Worm (Caenorhabditis elegans) whole organism, L3 larva: ENCODE measurements around the gene sma-1.

Experiments used
- R02D3.7 ChIP-seq: fragments of 150-350 bp; optimal IDR thresholded peaks from 2 replicates; lab custom pipeline; 2014; ENCODE audit warnings: missing biosample characterization, missing genetic modification characterization
- ZK546.5 ChIP-seq: sonication (generic microtip); optimal IDR thresholded peaks from 2 replicates; lab custom pipeline; 2017; ENCODE audit warnings: missing biosample characterization, missing genetic modification characterization
- aly-2 ChIP-seq: fragments of 150-350 bp; optimal IDR thresholded peaks from 2 replicates; lab custom pipeline; 2014; ENCODE audit warnings: missing biosample characterization, missing genetic modification characterization
- ama-1 ChIP-seq: fragments of 150-350 bp; optimal IDR thresholded peaks from 2 replicates; lab custom pipeline; 2018
- ceh-16 ChIP-seq: sonication (generic microtip); optimal IDR thresholded peaks from 2 replicates; lab custom pipeline; 2017; ENCODE audit warnings: missing biosample characterization, missing genetic modification characterization
- ceh-28 ChIP-seq: fragments of 150-350 bp; optimal IDR thresholded peaks from 2 replicates; lab custom pipeline; 2014; ENCODE audit warnings: missing biosample characterization, missing genetic modification reagents, missing genetic modification characterization
- ceh-82 ChIP-seq: fragments of 150-350 bp; optimal IDR thresholded peaks from 2 replicates; lab custom pipeline; 2014; ENCODE audit warnings: missing biosample characterization, missing genetic modification characterization
- ceh-9 ChIP-seq: sonication (generic microtip); optimal IDR thresholded peaks from 2 replicates; lab custom pipeline; 2018; ENCODE audit warnings: missing biosample characterization, missing genetic modification characterization
- daf-12 ChIP-seq: fragments of 150-350 bp; optimal IDR thresholded peaks from 2 replicates; lab custom pipeline; 2014; ENCODE audit warnings: missing biosample characterization, missing genetic modification reagents, missing genetic modification characterization
- egl-27 ChIP-seq: sonication (generic microtip); optimal IDR thresholded peaks from 4 replicates; lab custom pipeline; 2017; ENCODE audit warnings: missing biosample characterization, missing genetic modification reagents, missing genetic modification characterization
- egl-5 ChIP-seq: fragments of 150-350 bp; optimal IDR thresholded peaks from 2 replicates; lab custom pipeline; 2017; ENCODE audit warnings: missing biosample characterization, missing genetic modification reagents, missing genetic modification characterization, inconsistent platforms
- elt-1 ChIP-seq: fragments of 150-350 bp; optimal IDR thresholded peaks from 2 replicates; lab custom pipeline; 2014; ENCODE audit warnings: missing biosample characterization, missing genetic modification characterization
- elt-2 ChIP-seq: sonication (generic microtip); optimal IDR thresholded peaks from 2 replicates; lab custom pipeline; 2016; ENCODE audit warnings: missing genetic modification reagents, mild to moderate bottlenecking, missing genetic modification characterization, missing compliant biosample characterization
- fkh-2 ChIP-seq: fragments of 150-350 bp; optimal IDR thresholded peaks from 2 replicates; lab custom pipeline; 2014; ENCODE audit warnings: missing biosample characterization, missing genetic modification reagents, missing genetic modification characterization
- fos-1 ChIP-seq: fragments of 150-350 bp; optimal IDR thresholded peaks from 2 replicates; lab custom pipeline; 2014; ENCODE audit warnings: missing biosample characterization, missing genetic modification characterization
- jun-1 ChIP-seq: fragments of 150-350 bp; optimal IDR thresholded peaks from 2 replicates; lab custom pipeline; 2014; ENCODE audit warnings: missing biosample characterization, missing genetic modification reagents, missing genetic modification characterization
- lin-15B ChIP-seq: fragments of 150-350 bp; optimal IDR thresholded peaks from 2 replicates; lab custom pipeline; 2014; ENCODE audit warnings: missing biosample characterization, missing genetic modification characterization
- lin-39 ChIP-seq: fragments of 150-350 bp; optimal IDR thresholded peaks from 2 replicates; lab custom pipeline; 2018; ENCODE audit warnings: missing biosample characterization, missing genetic modification reagents, missing genetic modification characterization
- mdl-1 ChIP-seq: fragments of 150-350 bp; optimal IDR thresholded peaks from 2 replicates; lab custom pipeline; 2014; ENCODE audit warnings: missing biosample characterization, missing genetic modification characterization
- nfya-1 ChIP-seq: sonication (generic microtip); optimal IDR thresholded peaks from 2 replicates; lab custom pipeline; 2017; ENCODE audit warnings: missing genetic modification characterization, mild to moderate bottlenecking, missing compliant biosample characterization, antibody characterized with exemption, moderate library complexity; ENCODE audit not compliant: insufficient read depth
- nhr-11 ChIP-seq: fragments of 150-350 bp; optimal IDR thresholded peaks from 2 replicates; lab custom pipeline; 2014; ENCODE audit warnings: missing biosample characterization, missing genetic modification characterization
- nhr-12 ChIP-seq: fragments of 150-350 bp; optimal IDR thresholded peaks from 2 replicates; lab custom pipeline; 2014; ENCODE audit warnings: missing biosample characterization, missing genetic modification characterization
- nhr-23 ChIP-seq: fragments of 150-350 bp; optimal IDR thresholded peaks from 2 replicates; lab custom pipeline; 2014; ENCODE audit warnings: missing biosample characterization, missing genetic modification reagents, missing genetic modification characterization
- nhr-237 ChIP-seq: fragments of 150-350 bp; optimal IDR thresholded peaks from 2 replicates; lab custom pipeline; 2014; ENCODE audit warnings: missing biosample characterization, missing genetic modification characterization
- nhr-25 ChIP-seq: sonication (generic microtip); optimal IDR thresholded peaks from 2 replicates; lab custom pipeline; 2017; ENCODE audit warnings: missing biosample characterization, missing genetic modification characterization
- nhr-28 ChIP-seq: fragments of 150-350 bp; optimal IDR thresholded peaks from 2 replicates; lab custom pipeline; 2014; ENCODE audit warnings: missing biosample characterization, missing genetic modification characterization
- nhr-67 ChIP-seq: fragments of 150-350 bp; optimal IDR thresholded peaks from 2 replicates; lab custom pipeline; 2014; ENCODE audit warnings: missing biosample characterization, missing genetic modification characterization
- nhr-76 ChIP-seq: fragments of 150-350 bp; sonication (generic microtip); optimal IDR thresholded peaks from 5 replicates; lab custom pipeline; 2014; ENCODE audit warnings: missing biosample characterization, missing genetic modification characterization
- nhr-77 ChIP-seq: fragments of 150-350 bp; optimal IDR thresholded peaks from 2 replicates; lab custom pipeline; 2014; ENCODE audit warnings: missing biosample characterization, missing genetic modification characterization
- pha-4 ChIP-seq: fragments of 150-350 bp; optimal IDR thresholded peaks from 2 replicates; lab custom pipeline; 2014; ENCODE audit warnings: missing biosample characterization, missing genetic modification reagents, missing genetic modification characterization
- pqm-1 ChIP-seq: fragments of 150-350 bp; optimal IDR thresholded peaks from 2 replicates; lab custom pipeline; 2017; ENCODE audit warnings: missing biosample characterization, missing genetic modification characterization, inconsistent platforms
- sea-2 ChIP-seq: fragments of 150-350 bp; sonication (generic microtip); optimal IDR thresholded peaks from 4 replicates; lab custom pipeline; 2014; ENCODE audit warnings: missing biosample characterization, missing genetic modification reagents, missing genetic modification characterization
- skn-1 ChIP-seq: fragments of 150-350 bp; optimal IDR thresholded peaks from 2 replicates; lab custom pipeline; 2014; ENCODE audit warnings: missing biosample characterization, missing genetic modification characterization
- snpc-4 ChIP-seq: fragments of 150-350 bp; optimal IDR thresholded peaks from 2 replicates; lab custom pipeline; 2014; ENCODE audit warnings: missing biosample characterization, missing genetic modification characterization
- tbx-2 ChIP-seq: sonication (generic microtip); optimal IDR thresholded peaks from 2 replicates; lab custom pipeline; 2016; ENCODE audit warnings: mild to moderate bottlenecking, missing genetic modification characterization, missing compliant biosample characterization
- zag-1 ChIP-seq: fragments of 150-350 bp; optimal IDR thresholded peaks from 2 replicates; lab custom pipeline; 2014; ENCODE audit warnings: missing biosample characterization, missing genetic modification characterization
- ztf-4 ChIP-seq: fragments of 150-350 bp; optimal IDR thresholded peaks from 2 replicates; lab custom pipeline; 2014; ENCODE audit warnings: missing biosample characterization, missing genetic modification characterization

sma-1 gene

DNA sequence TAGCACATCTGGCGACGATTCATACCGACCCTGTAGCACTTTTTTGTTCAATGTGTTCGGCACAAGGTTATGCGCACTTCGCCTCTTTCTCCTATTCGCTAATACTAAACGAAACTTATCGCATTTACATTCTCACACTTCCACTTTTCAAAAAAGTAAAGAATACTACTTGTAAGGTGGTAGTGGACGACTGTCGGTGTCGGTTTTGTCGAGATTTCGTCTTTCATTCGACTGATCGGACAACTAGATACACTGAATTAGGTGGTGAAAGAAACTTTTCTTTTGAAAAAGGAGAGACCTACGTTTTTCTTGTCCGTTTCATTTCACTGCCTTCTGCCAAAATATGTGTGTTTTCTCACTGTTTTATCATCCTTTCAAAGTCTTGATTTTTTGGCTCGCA lies 1.6 kb upstream of the sma-1 start:
- TF ChIP-seq nhr-76 (no peak), nhr-25 (tag; lab: Kevin White, UChicago) (peak; percentile 19)

DNA sequence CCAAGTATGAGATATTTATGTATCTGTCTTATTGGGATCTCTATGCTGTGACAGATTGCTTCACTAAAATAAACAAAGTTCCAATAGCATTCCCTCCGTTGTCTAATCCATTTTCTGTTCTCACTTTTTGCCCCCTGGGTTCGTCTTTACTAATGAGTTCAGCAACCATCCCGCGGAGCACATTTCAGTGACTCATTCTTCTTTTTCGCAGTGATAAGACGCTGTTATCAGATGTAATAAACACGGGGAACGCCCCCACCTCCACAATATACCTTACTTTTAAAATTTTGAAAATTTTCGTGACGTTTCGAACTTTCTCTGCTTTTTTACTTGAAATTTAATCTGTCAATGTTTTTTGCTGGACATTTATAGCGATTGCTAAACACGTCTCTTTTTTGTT lies 878 bp downstream of the sma-1 start:
- no peak for TF ChIP-seq lin-39 (tag; lab: Kevin White, UChicago)
- TF ChIP-seq daf-12 (tag; lab: Kevin White, UChicago) = no peak
- TF ChIP-seq zag-1 = no peak
- peak; percentile 72 for TF ChIP-seq pqm-1 (tag; lab: Kevin White, UChicago)
- peak; percentile 84 for TF ChIP-seq elt-2 (tag; lab: Kevin White, UChicago)

DNA sequence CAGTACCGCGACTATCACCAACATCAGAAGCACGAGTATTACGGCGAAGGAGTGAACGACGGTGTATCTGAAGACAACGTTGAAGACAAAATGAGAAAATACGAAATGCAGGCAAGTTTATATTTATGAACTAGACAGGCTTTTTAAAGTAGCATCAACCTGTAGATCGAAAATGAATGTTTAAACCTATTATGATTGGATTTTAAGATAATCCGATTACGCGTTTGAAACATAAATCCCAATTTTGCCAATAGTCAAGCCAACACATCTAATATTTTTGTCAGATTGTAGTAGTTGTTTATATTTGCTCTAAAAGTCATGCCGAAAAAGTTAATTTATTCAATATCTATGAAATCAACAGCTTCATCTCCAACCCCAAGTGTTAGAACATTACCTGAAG lies 2.0 kb downstream of the sma-1 start:
- TF ChIP-seq R02D3.7 (no peak), nhr-23 (no peak), egl-5 (tag; lab: Kevin White, UChicago) (no peak), lin-39 (tag; lab: Kevin White, UChicago) (no peak), snpc-4 (tag; lab: Kevin White, UChicago) (no peak), nhr-77 (no peak), nfya-1 (tag; lab: Kevin White, UChicago) (no peak), egl-27 (tag; lab: Kevin White, UChicago) (no peak), ama-1 (lab: Kevin White, UChicago) (no peak), nhr-76 (no peak), fos-1 (tag; lab: Kevin White, UChicago) (no peak), elt-1 (tag; lab: Kevin White, UChicago) (no peak), ZK546.5 (no peak), ceh-82 (tag; lab: Kevin White, UChicago) (no peak), pqm-1 (tag; lab: Kevin White, UChicago) (no peak), aly-2 (tag; lab: Kevin White, UChicago) (no peak), elt-2 (tag; lab: Kevin White, UChicago) (no peak), fkh-2 (tag; lab: Kevin White, UChicago) (no peak), nhr-28 (tag; lab: Kevin White, UChicago) (no peak), sea-2 (GFP tag; lab: Kevin White, UChicago) (no peak)

DNA sequence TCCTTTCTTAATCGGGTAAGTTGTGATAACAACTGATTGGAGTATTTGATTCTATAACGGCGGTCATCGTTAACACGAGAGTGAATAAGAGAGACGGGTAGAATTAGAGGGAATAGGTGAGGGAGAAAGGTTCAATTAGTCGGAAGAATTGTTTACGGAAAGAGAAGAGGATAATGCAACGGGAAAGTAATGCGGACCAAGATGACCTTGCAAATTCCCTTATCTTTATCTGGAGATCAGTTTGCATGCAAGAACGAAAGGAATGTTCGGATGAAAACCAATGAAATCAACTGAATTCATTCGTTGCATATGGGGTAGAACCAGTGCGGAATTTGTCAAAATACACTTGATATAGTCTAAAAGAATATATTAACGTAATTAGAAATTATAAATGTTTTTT lies 2.9 kb downstream of the sma-1 start:
- no peak for TF ChIP-seq nhr-11
- no peak for TF ChIP-seq pha-4 (tag; lab: Kevin White, UChicago)
- no peak for TF ChIP-seq skn-1 (tag; lab: Kevin White, UChicago)
- no peak for TF ChIP-seq nhr-23
- TF ChIP-seq ztf-4 (tag; lab: Kevin White, UChicago) = no peak
- TF ChIP-seq ZK546.5 = no peak
- TF ChIP-seq fos-1 (tag; lab: Kevin White, UChicago) = no peak
- TF ChIP-seq jun-1 (tag; lab: Kevin White, UChicago) = no peak
- no peak for TF ChIP-seq daf-12 (tag; lab: Kevin White, UChicago)
- TF ChIP-seq ceh-16 (tag; lab: Kevin White, UChicago) = no peak
- no peak for TF ChIP-seq nhr-28 (tag; lab: Kevin White, UChicago)
- no peak for TF ChIP-seq ama-1 (lab: Kevin White, UChicago)

DNA sequence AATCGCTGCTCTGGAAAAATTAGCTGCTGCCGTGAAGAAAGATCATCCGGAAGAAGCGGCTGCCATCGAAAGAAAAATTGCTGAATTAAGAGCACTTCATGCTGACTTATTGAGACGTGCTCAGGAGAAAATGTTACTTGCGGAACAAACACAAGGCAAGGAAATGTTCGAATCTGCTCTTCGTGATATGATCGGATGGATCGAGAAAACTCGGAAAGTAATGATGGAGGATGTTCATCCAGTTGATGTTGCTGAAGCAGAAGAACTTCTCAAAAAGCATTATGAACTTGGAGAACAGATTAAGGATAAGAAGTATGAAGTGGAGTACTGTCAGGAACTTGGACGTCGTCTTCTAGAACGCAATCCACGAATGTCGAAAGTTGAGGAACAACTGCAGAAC lies 6.7 kb downstream of the sma-1 start:
- TF ChIP-seq mdl-1 (tag; lab: Kevin White, UChicago) (no peak), daf-12 (tag; lab: Kevin White, UChicago) (no peak), ceh-28 (no peak), tbx-2 (tag; lab: Kevin White, UChicago) (no peak), nhr-67 (tag; lab: Kevin White, UChicago) (no peak), nhr-11 (no peak), fkh-2 (tag; lab: Kevin White, UChicago) (no peak), skn-1 (tag; lab: Kevin White, UChicago) (no peak), nhr-25 (tag; lab: Kevin White, UChicago) (no peak)

DNA sequence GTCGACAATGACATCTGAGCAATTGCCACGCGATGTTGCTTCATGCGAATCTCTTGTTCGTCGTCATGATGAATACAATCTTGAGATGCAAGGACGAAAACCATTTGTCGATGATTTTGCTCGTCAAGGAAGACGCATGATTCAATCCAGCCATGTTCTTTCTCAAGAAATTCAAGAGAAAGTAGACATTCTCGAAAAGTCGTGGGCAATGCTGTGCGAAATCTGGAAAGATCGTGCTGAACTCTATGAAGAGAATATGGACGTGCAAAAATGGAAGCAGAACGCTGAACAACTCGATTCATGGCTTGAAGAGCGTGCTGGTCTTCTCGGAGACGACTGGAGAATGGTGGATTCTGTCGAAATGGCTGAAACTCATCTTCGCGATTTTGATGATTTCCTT lies 14.0 kb downstream of the sma-1 start:
- TF ChIP-seq nhr-25 (tag; lab: Kevin White, UChicago) = no peak
- no peak for TF ChIP-seq nhr-11
- TF ChIP-seq daf-12 (tag; lab: Kevin White, UChicago) = no peak
- no peak for TF ChIP-seq ceh-82 (tag; lab: Kevin White, UChicago)
- TF ChIP-seq nhr-237 (tag; lab: Kevin White, UChicago) = no peak
- TF ChIP-seq nhr-76 = no peak
- no peak for TF ChIP-seq nfya-1 (tag; lab: Kevin White, UChicago)
- TF ChIP-seq elt-2 (tag; lab: Kevin White, UChicago) = no peak
- no peak for TF ChIP-seq lin-15B (tag; lab: Kevin White, UChicago)
- no peak for TF ChIP-seq tbx-2 (tag; lab: Kevin White, UChicago)
- no peak for TF ChIP-seq ceh-9 (tag; lab: Kevin White, UChicago)
- TF ChIP-seq nhr-12 = no peak
- no peak for TF ChIP-seq sea-2 (GFP tag; lab: Kevin White, UChicago)
- TF ChIP-seq skn-1 (tag; lab: Kevin White, UChicago) = no peak
- TF ChIP-seq nhr-23 = no peak
- TF ChIP-seq jun-1 (tag; lab: Kevin White, UChicago) = no peak
- no peak for TF ChIP-seq nhr-77
